Fruit fly (Drosophila melanogaster): ENCODE data around the gene Epp.

Epp gene

DNA sequence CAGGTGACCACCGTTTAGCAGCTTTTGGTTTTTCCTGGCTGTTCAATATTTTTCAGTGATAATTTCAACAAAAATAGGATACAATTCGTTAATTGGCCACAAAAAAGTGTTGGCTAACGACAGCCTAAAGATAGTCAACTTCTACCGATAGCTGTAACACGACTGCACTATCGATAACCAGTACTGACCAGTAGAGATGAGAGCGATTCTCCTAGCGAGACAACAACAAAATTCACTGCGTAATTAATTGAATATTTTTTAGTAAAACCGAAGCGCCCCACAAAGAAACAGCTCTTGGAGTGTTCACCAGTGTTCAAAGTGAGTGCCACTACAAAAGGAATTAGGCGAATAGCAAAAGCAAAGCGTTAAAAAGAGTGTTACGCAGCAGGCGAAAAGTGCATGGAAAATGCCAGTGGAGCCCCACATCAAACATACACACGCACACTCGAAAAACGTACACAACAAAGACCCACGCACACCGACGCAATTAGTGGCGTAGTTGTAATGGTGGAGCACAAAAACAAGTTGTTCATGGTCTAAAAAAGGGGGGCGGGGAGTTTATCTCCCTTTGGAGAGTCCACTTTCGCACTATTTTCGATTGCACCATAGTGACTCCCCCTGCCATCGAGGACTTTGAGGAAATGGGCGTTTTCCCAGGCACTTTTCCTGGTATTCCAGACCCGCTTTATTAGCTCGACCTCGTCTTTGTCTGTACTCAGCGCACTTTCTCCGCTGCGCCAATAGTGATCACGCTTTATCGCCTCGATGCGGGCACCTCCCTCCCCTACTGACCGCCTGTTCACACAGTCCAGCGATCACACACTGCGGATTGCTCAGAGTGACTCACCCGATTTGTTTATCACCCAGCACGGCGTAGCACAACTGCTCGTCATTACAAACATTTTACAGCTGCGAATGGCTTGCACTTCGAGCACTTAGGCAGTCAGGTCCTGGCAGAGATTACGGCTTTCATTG lies at the start of gene Epp, which contains the start of gene Rab7:
Gene Epp, minus strand, starts transcription at position 94 of the 975 bp plus-strand sequence.
Gene Rab7, plus strand, starts transcription at position 186 of the 975 bp plus-strand sequence.
- TF ChIP-seq EcR (GFP tag; optimal IDR thresholded peaks at IDR 0.05) (no peak), usp (GFP tag; optimal IDR thresholded peaks at IDR 0.05) (no peak), Dll (optimal IDR thresholded peaks at IDR 0.05) (no peak), psq (optimal IDR thresholded peaks at IDR 0.05) (no peak), pan (optimal IDR thresholded peaks at IDR 0.05) (no peak), CG8478 (optimal IDR thresholded peaks at IDR 0.05) (no peak)

DNA sequence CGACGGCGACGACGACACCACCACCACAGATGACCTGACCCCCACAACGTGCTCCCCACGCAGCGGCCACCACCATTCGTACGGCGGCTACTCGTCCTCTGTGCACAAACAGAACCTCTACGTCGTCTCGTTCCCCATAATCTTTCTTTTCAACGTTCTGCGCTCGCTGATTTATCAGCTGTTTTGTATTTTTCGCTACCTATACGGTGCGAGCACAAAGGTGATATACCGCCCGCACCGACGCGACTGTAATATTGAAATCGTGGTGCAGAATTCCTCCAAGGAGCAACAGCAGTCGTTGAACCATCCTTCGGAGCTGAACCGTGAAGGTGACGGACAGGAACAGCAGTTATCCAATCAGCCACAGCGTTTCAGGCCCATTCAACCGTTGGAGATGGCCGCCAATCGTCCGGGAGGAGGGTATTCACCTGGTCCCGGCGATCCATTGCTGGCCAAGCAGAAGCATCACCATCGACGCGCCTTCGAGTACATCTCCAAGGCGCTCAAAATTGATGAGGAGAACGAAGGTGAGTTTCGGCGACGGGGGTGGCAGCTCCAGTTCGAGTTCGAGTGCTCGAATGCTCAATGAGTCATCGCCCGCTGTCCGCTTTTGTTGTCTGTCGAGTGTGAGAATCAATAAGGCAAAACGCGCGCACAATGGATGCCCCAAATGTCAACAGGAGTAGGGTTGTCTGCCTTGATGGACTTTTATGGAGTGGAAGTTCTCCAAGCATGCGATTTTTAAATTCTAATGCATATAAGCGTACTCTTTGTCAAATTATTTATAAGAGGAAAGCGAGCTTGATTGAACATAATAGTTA lies 46.2 kb upstream of the Epp start, which contains the start of gene Miro:
Gene Miro, minus strand, starts transcription at position 112 of the 821 bp plus-strand sequence.
- TF ChIP-seq EcR (GFP tag; optimal IDR thresholded peaks at IDR 0.05) (no peak), CG8478 (optimal IDR thresholded peaks at IDR 0.05) (no peak), Dll (optimal IDR thresholded peaks at IDR 0.05) (no peak), pan (optimal IDR thresholded peaks at IDR 0.05) (no peak), usp (GFP tag; optimal IDR thresholded peaks at IDR 0.05) (no peak), psq (optimal IDR thresholded peaks at IDR 0.05) (no peak)

dm6 chr3R:24037538-24038265 lies 45.0 kb upstream of the Epp start, which contains the start of gene spas:
TSS of gene spas (plus strand) at chr3R:24038215.
- TF ChIP-seq pan (optimal IDR thresholded peaks at IDR 0.05) (no peak), CG8478 (optimal IDR thresholded peaks at IDR 0.05) (no peak), usp (GFP tag; optimal IDR thresholded peaks at IDR 0.05) (no peak), EcR (GFP tag; optimal IDR thresholded peaks at IDR 0.05) (no peak), psq (optimal IDR thresholded peaks at IDR 0.05) (no peak), Dll (optimal IDR thresholded peaks at IDR 0.05) (no peak)

DNA sequence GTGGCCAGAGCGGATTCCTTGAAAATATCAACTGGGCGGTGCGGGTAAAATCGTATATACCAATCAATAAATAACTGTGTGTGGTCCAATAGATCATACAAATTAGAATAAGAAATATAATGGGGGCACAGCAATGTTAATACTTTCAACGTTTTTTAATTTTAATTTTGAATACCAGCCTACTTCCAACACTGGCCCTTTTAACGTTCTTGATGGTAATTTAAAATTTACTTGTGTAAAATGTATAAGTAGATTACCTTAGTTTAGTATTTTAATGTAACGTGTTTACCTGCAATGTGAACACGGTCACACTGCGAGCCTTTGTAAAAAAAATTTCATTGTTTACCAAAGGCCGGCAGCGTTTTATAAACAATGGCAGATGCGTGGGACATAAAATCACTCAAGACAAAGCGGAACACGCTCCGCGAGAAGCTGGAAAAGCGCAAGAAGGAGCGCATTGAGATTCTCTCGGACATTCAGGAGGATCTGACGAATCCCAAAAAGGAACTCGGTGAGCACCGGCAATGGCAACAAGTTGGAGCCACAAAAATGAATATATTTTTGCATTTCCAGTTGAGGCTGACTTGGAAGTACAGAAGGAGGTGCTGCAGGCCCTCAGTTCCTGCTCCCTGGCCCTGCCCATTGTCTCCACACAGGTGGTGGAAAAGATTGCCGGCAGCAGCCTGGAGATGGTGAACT lies 39.3 kb upstream of the Epp start, which contains the start of the genes KrT95D and Mettl3:
Gene KrT95D, minus strand, starts transcription at position 3 of the 699 bp plus-strand sequence.
Gene Mettl3, plus strand, starts transcription at position 333 of the 699 bp plus-strand sequence.
- no peak for TF ChIP-seq psq (optimal IDR thresholded peaks at IDR 0.05)

- TF ChIP-seq CG8478 (optimal IDR thresholded peaks at IDR 0.05) (peak; percentile 2), usp (GFP tag; optimal IDR thresholded peaks at IDR 0.05) (no peak)
These were observed 38.5 kb upstream of the Epp start for dm6 chr3R:24031019-24031824.

DNA sequence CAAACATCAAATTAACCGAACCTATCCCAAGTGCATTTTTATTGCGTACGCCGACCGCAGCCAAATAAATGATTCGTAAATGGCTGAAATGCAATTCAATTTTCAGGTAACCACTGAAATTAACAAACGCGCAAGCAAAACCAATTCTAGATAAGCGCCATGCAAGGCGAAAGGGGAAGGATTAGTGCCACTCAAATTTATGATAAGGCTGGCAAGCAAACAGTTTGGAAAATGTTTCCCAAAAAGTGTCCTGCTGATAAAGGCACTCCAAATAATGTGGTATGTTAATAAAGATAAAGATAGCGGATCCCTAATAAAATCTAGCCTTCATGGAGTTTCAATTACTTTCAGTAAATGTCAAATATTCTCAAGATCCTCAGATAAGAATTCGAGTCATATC lies 34.5 kb upstream of the Epp start:
- no peak for TF ChIP-seq pan (optimal IDR thresholded peaks at IDR 0.05)

DNA sequence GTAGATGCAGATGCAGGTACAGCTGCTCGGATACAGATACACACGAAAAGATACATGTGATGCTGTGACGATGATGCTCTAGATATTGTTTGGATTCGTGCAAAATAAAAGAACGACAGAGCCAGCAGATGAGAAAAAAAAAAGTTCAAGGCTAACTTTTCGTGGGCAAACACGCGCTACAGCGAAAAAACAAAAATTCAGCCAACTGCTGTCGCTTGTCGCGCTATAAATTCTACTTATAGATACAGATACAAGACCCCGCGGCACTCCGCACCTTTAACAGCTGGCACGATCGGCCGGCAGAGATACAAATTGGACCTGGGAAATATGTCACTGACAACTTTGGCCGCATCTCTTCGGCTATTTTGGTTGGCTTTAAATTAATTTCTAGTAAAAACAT lies 33.8 kb upstream of the Epp start:
- TF ChIP-seq CG8478 (optimal IDR thresholded peaks at IDR 0.05) (no peak), pan (optimal IDR thresholded peaks at IDR 0.05) (no peak), EcR (GFP tag; optimal IDR thresholded peaks at IDR 0.05) (no peak), usp (GFP tag; optimal IDR thresholded peaks at IDR 0.05) (no peak), Dll (optimal IDR thresholded peaks at IDR 0.05) (no peak), psq (optimal IDR thresholded peaks at IDR 0.05) (no peak)

DNA sequence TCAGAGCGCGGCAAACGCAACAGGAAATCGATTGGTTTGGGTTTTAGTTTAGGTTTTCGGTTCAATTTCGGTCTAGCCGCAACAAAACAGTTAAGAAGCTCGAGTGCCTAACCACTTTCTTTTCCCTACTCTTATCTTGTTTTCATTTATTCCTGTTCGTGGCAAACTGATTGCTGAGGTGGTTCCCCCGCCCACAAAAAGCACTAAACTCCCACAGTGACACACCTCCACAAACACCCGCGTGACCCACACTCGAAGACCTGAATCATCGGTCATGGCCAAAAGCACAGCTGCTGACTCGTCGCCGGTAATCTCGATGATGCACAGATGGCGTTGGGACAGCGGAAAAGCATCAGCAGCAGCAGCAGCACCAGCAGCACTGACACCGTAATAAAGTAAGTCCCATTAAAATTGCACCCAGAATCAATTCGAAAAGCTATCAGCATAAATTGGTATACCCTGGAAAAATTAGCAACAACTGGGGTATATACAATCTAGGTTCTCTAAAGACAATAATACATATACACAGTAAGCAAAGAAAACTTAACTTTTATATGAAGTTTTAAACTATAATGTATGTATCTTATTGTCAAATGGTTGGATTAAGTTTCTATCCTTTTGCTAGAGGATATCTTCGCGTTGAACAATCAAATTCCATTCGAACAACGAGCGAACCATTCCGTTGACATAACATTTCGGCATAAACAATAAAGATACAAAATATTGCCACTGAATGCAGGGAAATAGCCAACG lies 33.2 kb upstream of the Epp start:
- TF ChIP-seq Dll (optimal IDR thresholded peaks at IDR 0.05), result no peak
- TF ChIP-seq psq (optimal IDR thresholded peaks at IDR 0.05), result no peak
- TF ChIP-seq CG8478 (optimal IDR thresholded peaks at IDR 0.05), result no peak
- no peak for TF ChIP-seq EcR (GFP tag; optimal IDR thresholded peaks at IDR 0.05)
- TF ChIP-seq pan (optimal IDR thresholded peaks at IDR 0.05), result no peak
- TF ChIP-seq usp (GFP tag; optimal IDR thresholded peaks at IDR 0.05), result no peak

- no peak for TF ChIP-seq Dll (optimal IDR thresholded peaks at IDR 0.05)
- peak in 1 of 2 experiments; percentile 72 for TF ChIP-seq EcR (GFP tag; optimal IDR thresholded peaks at IDR 0.05)
These were observed 32.0 kb upstream of the Epp start for dm6 chr3R:24024688-24025087.

DNA sequence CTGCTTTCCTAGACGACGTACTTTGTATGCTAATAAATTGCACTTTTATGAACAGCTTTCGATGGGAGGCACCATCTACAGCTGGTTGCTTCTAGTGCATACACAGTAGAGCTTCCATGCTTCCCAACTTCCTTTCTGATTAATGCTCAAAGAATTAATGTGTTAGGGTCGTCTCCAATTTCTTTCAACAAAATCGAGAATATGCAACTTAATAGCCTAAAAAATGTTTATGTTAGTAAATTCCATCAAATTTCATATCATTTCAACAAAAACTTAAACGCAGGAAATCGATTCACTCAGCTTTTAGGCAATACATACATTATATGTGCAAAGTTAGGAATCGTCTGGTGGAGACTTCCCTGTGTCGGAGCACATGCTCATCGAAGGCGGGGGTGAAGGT lies 31.4 kb upstream of the Epp start:
- TF ChIP-seq psq (optimal IDR thresholded peaks at IDR 0.05) (no peak), Dll (optimal IDR thresholded peaks at IDR 0.05) (no peak), CG8478 (optimal IDR thresholded peaks at IDR 0.05) (no peak), pan (optimal IDR thresholded peaks at IDR 0.05) (no peak), usp (GFP tag; optimal IDR thresholded peaks at IDR 0.05) (no peak), EcR (GFP tag; optimal IDR thresholded peaks at IDR 0.05) (no peak)

Measured in whole organism.